Fruit fly (Drosophila melanogaster) whole organism, prepupa: Measurements from ENCODE around the gene CG5126.

Experiments used
- Blimp-1 ChIP-seq: fragments of 200-800 bp; sonication (Bioruptor generic); optimal IDR thresholded peaks from 3 replicates; lab custom pipeline; 2017; ENCODE audit warnings: missing biosample characterization, missing genetic modification characterization, mild to moderate bottlenecking, moderate library complexity, missing genetic modification reagents
- CG10669 ChIP-seq: fragments of 200-800 bp; sonication (Bioruptor generic); optimal IDR thresholded peaks from 3 replicates; lab custom pipeline; 2018; ENCODE audit warnings: missing biosample characterization, mild to moderate bottlenecking, missing genetic modification characterization, moderate library complexity
- CG11294 ChIP-seq: fragments of 200-800 bp; sonication (Bioruptor generic); IDR thresholded peaks from 2 replicates; pipeline ENCODE4 v1.3.6; 2022; ENCODE audit warnings: missing biosample characterization, missing genetic modification characterization
- CG11762 ChIP-seq: fragments of 200-800 bp; sonication (Bioruptor generic); optimal IDR thresholded peaks from 3 replicates; lab custom pipeline; 2016; ENCODE audit warnings: missing biosample characterization, missing genetic modification characterization; ENCODE audit not compliant: insufficient read depth
- CG15336 ChIP-seq: fragments of 200-800 bp; sonication (Bioruptor generic); IDR thresholded peaks from 2 replicates; pipeline ENCODE4 v1.3.6; 2022; ENCODE audit warnings: missing biosample characterization, missing genetic modification characterization
- CG1621 ChIP-seq: fragments of 200-800 bp; sonication (Bioruptor generic); optimal IDR thresholded peaks from 3 replicates; lab custom pipeline; 2018; ENCODE audit warnings: missing biosample characterization, mild to moderate bottlenecking, missing genetic modification characterization
- CG16779 ChIP-seq: fragments of 200-800 bp; sonication (Bioruptor generic); optimal IDR thresholded peaks from 3 replicates; lab custom pipeline; 2017; ENCODE audit warnings: missing biosample characterization, mild to moderate bottlenecking, missing genetic modification characterization
- CG3032 ChIP-seq: fragments of 200-800 bp; optimal IDR thresholded peaks from 2 replicates; lab custom pipeline; 2019; ENCODE audit warnings: missing biosample characterization, mild to moderate bottlenecking, missing genetic modification characterization, moderate library complexity
- CG31627 ChIP-seq: fragments of 200-800 bp; sonication (Bioruptor generic); optimal IDR thresholded peaks from 3 replicates; lab custom pipeline; 2016; ENCODE audit warnings: missing biosample characterization, missing genetic modification characterization
- CG32006 ChIP-seq: fragments of 200-800 bp; sonication (Bioruptor generic); optimal IDR thresholded peaks from 3 replicates; lab custom pipeline; 2017; ENCODE audit warnings: missing biosample characterization, mild to moderate bottlenecking, missing genetic modification characterization
- CG3919 ChIP-seq: fragments of 200-800 bp; sonication (Bioruptor generic); optimal IDR thresholded peaks from 3 replicates; lab custom pipeline; 2016; ENCODE audit warnings: missing biosample characterization, missing genetic modification characterization
- CG4318 ChIP-seq: fragments of 200-800 bp; sonication (Bioruptor generic); optimal IDR thresholded peaks from 3 replicates; lab custom pipeline; 2017; ENCODE audit warnings: missing biosample characterization, mild to moderate bottlenecking, missing genetic modification characterization
- CG6163 ChIP-seq: fragments of 200-800 bp; sonication (Bioruptor generic); IDR thresholded peaks from 3 replicates; pipeline ENCODE4 v1.3.6; 2022; ENCODE audit warnings: missing biosample characterization, missing genetic modification characterization
- CG6276 ChIP-seq: fragments of 200-800 bp; sonication (Bioruptor generic); optimal IDR thresholded peaks from 2 replicates; lab custom pipeline; 2017; ENCODE audit warnings: missing biosample characterization, mild to moderate bottlenecking, missing genetic modification characterization
- CG6792 ChIP-seq: fragments of 200-800 bp; sonication (Bioruptor generic); optimal IDR thresholded peaks from 3 replicates; lab custom pipeline; 2016; ENCODE audit warnings: missing biosample characterization, missing genetic modification characterization
- CG6808 ChIP-seq: fragments of 200-800 bp; sonication (Bioruptor generic); optimal IDR thresholded peaks from 3 replicates; lab custom pipeline; 2017; ENCODE audit warnings: missing biosample characterization, missing genetic modification characterization, mild to moderate bottlenecking, moderate library complexity, missing genetic modification reagents
- CG7368 ChIP-seq: fragments of 200-800 bp; sonication (Bioruptor generic); optimal IDR thresholded peaks from 3 replicates; lab custom pipeline; 2016; ENCODE audit warnings: missing biosample characterization, missing genetic modification characterization
- CG8119 ChIP-seq: fragments of 200-800 bp; sonication (Bioruptor generic); IDR thresholded peaks from 3 replicates; pipeline ENCODE4 v1.3.6; 2022; ENCODE audit warnings: missing biosample characterization, missing genetic modification characterization
- CG8319 ChIP-seq: fragments of 200-800 bp; sonication (Bioruptor generic); optimal IDR thresholded peaks from 3 replicates; lab custom pipeline; 2016; ENCODE audit warnings: missing biosample characterization, missing genetic modification characterization
- CG8632 ChIP-seq: fragments of 200-800 bp; sonication (Bioruptor generic); optimal IDR thresholded peaks from 3 replicates; lab custom pipeline; 2016; ENCODE audit warnings: missing biosample characterization, missing genetic modification characterization
- CG9139 ChIP-seq: fragments of 200-800 bp; sonication (Bioruptor generic); optimal IDR thresholded peaks from 3 replicates; lab custom pipeline; 2017; ENCODE audit warnings: missing biosample characterization, mild to moderate bottlenecking, missing genetic modification characterization
- Eip78C ChIP-seq: fragments of 200-800 bp; sonication (Bioruptor generic); peaks from one replicate; lab custom pipeline; 2016; ENCODE audit warnings: missing biosample characterization, missing genetic modification characterization
- Eip93F ChIP-seq: fragments of 200-800 bp; sonication (Bioruptor generic); optimal IDR thresholded peaks from 2 replicates; lab custom pipeline; 2016; ENCODE audit warnings: missing biosample characterization, mild to moderate bottlenecking, missing genetic modification characterization
- Ets21C ChIP-seq: fragments of 200-800 bp; sonication (Bioruptor generic); optimal IDR thresholded peaks from 3 replicates; lab custom pipeline; 2016; ENCODE audit warnings: missing biosample characterization, missing genetic modification characterization
- Gug ChIP-seq: fragments of 200-800 bp; sonication (Bioruptor generic); IDR thresholded peaks from 2 replicates; pipeline ENCODE4 v1.3.6; 2022; ENCODE audit warnings: missing biosample characterization, missing genetic modification characterization
- Hr38 ChIP-seq: sonication (Bioruptor generic); optimal IDR thresholded peaks from 2 replicates; lab custom pipeline; 2016; ENCODE audit warnings: missing biosample characterization, missing genetic modification characterization
- Hr39 ChIP-seq: fragments of 200-800 bp; sonication (Bioruptor generic); optimal IDR thresholded peaks from 2 replicates; lab custom pipeline; 2016; ENCODE audit warnings: missing biosample characterization, missing genetic modification characterization
- Hr4 ChIP-seq: fragments of 200-800 bp; sonication (Bioruptor generic); optimal IDR thresholded peaks from 3 replicates; lab custom pipeline; 2016; ENCODE audit warnings: missing biosample characterization, missing genetic modification characterization
- Lpt ChIP-seq: fragments of 200-800 bp; sonication (Bioruptor generic); optimal IDR thresholded peaks from 3 replicates; lab custom pipeline; 2016; ENCODE audit warnings: missing biosample characterization, missing genetic modification characterization
- Met ChIP-seq: fragments of 200-800 bp; sonication (Bioruptor generic); optimal IDR thresholded peaks from 3 replicates; lab custom pipeline; 2016; ENCODE audit warnings: missing biosample characterization, missing genetic modification characterization
- OdsH ChIP-seq: fragments of 200-800 bp; sonication (Bioruptor generic); optimal IDR thresholded peaks from 3 replicates; lab custom pipeline; 2016; ENCODE audit warnings: missing biosample characterization, missing genetic modification characterization
- Smox ChIP-seq: fragments of 200-800 bp; sonication (Bioruptor generic); optimal IDR thresholded peaks from 3 replicates; lab custom pipeline; 2016; ENCODE audit warnings: missing biosample characterization, missing genetic modification characterization
- Sox102F ChIP-seq: fragments of 200-800 bp; sonication (Bioruptor generic); optimal IDR thresholded peaks from 2 replicates; lab custom pipeline; 2016; ENCODE audit warnings: missing biosample characterization, mild to moderate bottlenecking, missing genetic modification characterization
- Sox14 ChIP-seq: fragments of 200-800 bp; sonication (Bioruptor generic); optimal IDR thresholded peaks from 3 replicates; lab custom pipeline; 2016; ENCODE audit warnings: missing biosample characterization, missing genetic modification characterization
- Sox15 ChIP-seq: fragments of 200-800 bp; sonication (Bioruptor generic); optimal IDR thresholded peaks from 3 replicates; lab custom pipeline; 2016; ENCODE audit warnings: missing biosample characterization, missing genetic modification characterization
- achi ChIP-seq: fragments of 200-800 bp; sonication (Bioruptor generic); optimal IDR thresholded peaks from 3 replicates; lab custom pipeline; 2016; ENCODE audit warnings: missing biosample characterization, missing genetic modification characterization
- acj6 ChIP-seq: fragments of 200-800 bp; sonication (Bioruptor generic); optimal IDR thresholded peaks from 3 replicates; lab custom pipeline; 2016; ENCODE audit warnings: missing biosample characterization, missing genetic modification characterization
- cyc ChIP-seq: fragments of 200-800 bp; sonication (Bioruptor generic); optimal IDR thresholded peaks from 3 replicates; lab custom pipeline; 2016; ENCODE audit warnings: missing biosample characterization, missing genetic modification characterization
- dac ChIP-seq: fragments of 200-800 bp; sonication (Bioruptor generic); optimal IDR thresholded peaks from 2 replicates; lab custom pipeline; 2017; ENCODE audit warnings: missing biosample characterization, mild to moderate bottlenecking, missing genetic modification characterization
- dsx ChIP-seq: fragments of 200-800 bp; optimal IDR thresholded peaks from 3 replicates; lab custom pipeline; 2019; ENCODE audit warnings: missing biosample characterization, mild to moderate bottlenecking, missing genetic modification characterization, moderate library complexity; ENCODE audit not compliant: poor library complexity, severe bottlenecking
- eg ChIP-seq: fragments of 200-800 bp; sonication (Bioruptor generic); IDR thresholded peaks from 3 replicates; pipeline ENCODE4 v1.3.6; 2022; ENCODE audit warnings: missing biosample characterization, missing genetic modification characterization
- esn ChIP-seq: fragments of 200-800 bp; sonication (Bioruptor generic); optimal IDR thresholded peaks from 2 replicates; lab custom pipeline; 2016; ENCODE audit warnings: missing biosample characterization, mild to moderate bottlenecking, missing genetic modification characterization, moderate library complexity
- fd59A ChIP-seq: fragments of 200-800 bp; sonication (Bioruptor generic); optimal IDR thresholded peaks from 2 replicates; lab custom pipeline; 2017; ENCODE audit warnings: missing biosample characterization, mild to moderate bottlenecking, missing genetic modification characterization, missing genetic modification reagents
- fd85E ChIP-seq: fragments of 200-800 bp; sonication (Bioruptor generic); optimal IDR thresholded peaks from 3 replicates; lab custom pipeline; 2016; ENCODE audit warnings: missing biosample characterization, missing genetic modification characterization
- fkh ChIP-seq: fragments of 200-800 bp; sonication (Bioruptor generic); optimal IDR thresholded peaks from 3 replicates; lab custom pipeline; 2017; ENCODE audit warnings: missing biosample characterization, mild to moderate bottlenecking, missing genetic modification characterization, moderate library complexity
- net ChIP-seq: fragments of 200-800 bp; sonication (Bioruptor generic); optimal IDR thresholded peaks from 3 replicates; lab custom pipeline; 2016; ENCODE audit warnings: missing biosample characterization, missing genetic modification characterization
- salr ChIP-seq, 2 experiments: fragments of 200-800 bp; sonication (Bioruptor generic); optimal IDR thresholded peaks; 3 replicates each; lab custom pipeline; 2016 to 2018; ENCODE audit warnings: missing biosample characterization in 2 of 2, missing genetic modification characterization in 2 of 2, mild to moderate bottlenecking in 1 of 2
- spab ChIP-seq: fragments of 200-800 bp; sonication (Bioruptor generic); optimal IDR thresholded peaks from 2 replicates; lab custom pipeline; 2017; ENCODE audit warnings: missing biosample characterization, mild to moderate bottlenecking, missing genetic modification characterization, missing genetic modification reagents
- ss ChIP-seq, 2 experiments: fragments of 200-800 bp; sonication (Bioruptor generic); optimal IDR thresholded peaks; 2 replicates in 1 of 2; 3 replicates in 1 of 2; lab custom pipeline; 2017 to 2018; ENCODE audit warnings: mild to moderate bottlenecking in 2 of 2, missing biosample characterization in 2 of 2, missing genetic modification characterization in 2 of 2, moderate library complexity in 1 of 2
- svp ChIP-seq: fragments of 200-800 bp; sonication (Bioruptor generic); peaks from one replicate; lab custom pipeline; 2016; ENCODE audit warnings: missing biosample characterization, missing genetic modification characterization
- topi ChIP-seq: fragments of 200-800 bp; sonication (Bioruptor generic); optimal IDR thresholded peaks from 3 replicates; lab custom pipeline; 2016; ENCODE audit warnings: missing biosample characterization, missing genetic modification characterization
- vri ChIP-seq: fragments of 200-800 bp; sonication (Bioruptor generic); optimal IDR thresholded peaks from 3 replicates; lab custom pipeline; 2016; ENCODE audit warnings: missing biosample characterization, mild to moderate bottlenecking, missing genetic modification characterization

CG5126 gene

dm6 chr2L:1169867-1170415 lies 13.9 kb downstream of the CG5126 start, which contains the start of the genes CG31922 and Plap:
Gene CG31922 (plus strand): TSS chr2L:1170181.
Gene Plap (minus strand): TSS chr2L:1170365.
- TF ChIP-seq Hr39 (GFP tag; lab: Kevin White, UChicago) (peak; percentile 63), Met (no peak), CG32006 (GFP tag; lab: Kevin White, UChicago) (no peak), esn (GFP tag; lab: Kevin White, UChicago) (peak; percentile 82), CG10669 (GFP tag; lab: Kevin White, UChicago) (no peak), Gug (GFP tag; lab: Robert Waterston, UW) (no peak), salr (GFP tag; optimal IDR thresholded peaks at IDR 0.05; lab: Kevin White, UChicago) (no peak), topi (GFP tag; lab: Kevin White, UChicago) (peak; percentile 69), Lpt (GFP tag; lab: Kevin White, UChicago) (peak; percentile 3), CG9139 (GFP tag; lab: Kevin White, UChicago) (no peak), eg (GFP tag; lab: Robert Waterston, UW) (no peak), dsx (GFP tag; lab: Kevin White, UChicago) (peak; percentile 87), acj6 (no peak), dac (GFP tag; lab: Kevin White, UChicago) (no peak), Hr4 (GFP tag; lab: Kevin White, UChicago) (no peak), Sox102F (no peak), CG15336 (GFP tag; lab: Robert Waterston, UW) (no peak), vri (GFP tag; lab: Kevin White, UChicago) (no peak), CG16779 (tag; lab: Kevin White, UChicago) (no peak), CG11762 (no peak), CG8632 (GFP tag; lab: Kevin White, UChicago) (peak; percentile 17), cyc (GFP tag; lab: Kevin White, UChicago) (peak; percentile 66), fd59A (GFP tag; lab: Kevin White, UChicago) (peak; percentile 1), CG3919 (GFP tag; lab: Kevin White, UChicago) (peak; percentile 51), CG8119 (GFP tag; lab: Robert Waterston, UW) (no peak), net (GFP tag; lab: Kevin White, UChicago) (peak; percentile 18), Eip78C (GFP tag; lab: Kevin White, UChicago) (peak; percentile 89), CG31627 (peak; percentile 74), achi (GFP tag; lab: Kevin White, UChicago) (no peak), CG8319 (no peak), fd85E (GFP tag; lab: Kevin White, UChicago) (no peak), spab (GFP tag; lab: Kevin White, UChicago) (no peak), CG11294 (GFP tag; lab: Robert Waterston, UW) (no peak), Blimp-1 (GFP tag; lab: Kevin White, UChicago) (no peak), Smox (GFP tag; lab: Kevin White, UChicago) (no peak), Ets21C (GFP tag; lab: Kevin White, UChicago) (no peak), CG3032 (tag; lab: Kevin White, UChicago) (peak; percentile 67), CG4318 (GFP tag; lab: Kevin White, UChicago) (no peak), Sox14 (GFP tag; lab: Kevin White, UChicago) (peak; percentile 89), Sox15 (GFP tag; lab: Kevin White, UChicago) (peak; percentile 45), CG6276 (no peak), CG1621 (tag; lab: Kevin White, UChicago) (no peak), ss (GFP tag; optimal IDR thresholded peaks at IDR 0.05; lab: Kevin White, UChicago) (no peak), OdsH (GFP tag; lab: Kevin White, UChicago) (no peak), Hr38 (GFP tag; lab: Kevin White, UChicago) (no peak), CG6808 (no peak), CG6792 (peak; percentile 59), CG7368 (GFP tag; lab: Kevin White, UChicago) (no peak), Eip93F (no peak), CG6163 (GFP tag; lab: Robert Waterston, UW) (no peak; the same call in 2 of the 3 replicates), svp (GFP tag; lab: Kevin White, UChicago) (peak; percentile 97), fkh (GFP tag; lab: Kevin White, UChicago) (no peak)
